Worm (Caenorhabditis elegans): ENCODE measurements around the gene W03C9.1.
A peak's percentile ranks its signal among the peaks of the same experiment; 100 is the strongest.

W03C9.1 gene

DNA sequence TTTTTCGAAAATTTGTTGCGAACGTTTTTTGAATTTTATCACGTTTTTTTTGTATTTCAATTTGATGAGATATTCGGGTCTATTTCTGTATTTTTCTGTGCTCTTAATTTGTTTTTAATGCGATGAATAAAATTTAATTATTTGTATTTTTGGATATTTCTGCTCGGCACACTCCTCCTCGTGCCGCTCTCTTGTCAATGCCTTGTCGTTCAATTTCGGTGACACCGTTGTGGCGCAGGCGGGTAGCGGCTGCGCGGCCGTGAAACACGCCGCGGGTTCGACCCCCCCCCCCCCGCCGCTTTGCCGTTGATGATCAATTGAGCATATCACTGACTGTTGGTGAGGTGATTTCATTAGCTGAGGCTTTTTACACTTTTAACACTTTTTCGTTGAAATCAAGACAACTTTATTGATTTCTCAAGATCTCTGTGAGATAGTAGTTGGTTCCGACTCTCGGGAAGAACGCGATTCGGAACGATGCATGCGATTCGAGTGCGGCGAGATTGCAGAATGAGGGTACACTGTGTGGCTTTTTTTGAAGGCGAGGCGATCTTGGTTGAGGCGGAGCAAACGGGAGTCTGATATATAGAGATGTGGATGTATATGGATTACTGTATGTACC is 1.2 kb downstream of the W03C9.1 start (continued):
- TF ChIP-seq egl-44 (GFP tag; IDR thresholded peaks at IDR 0.05) (peak; percentile 99), ceh-79 (tag; optimal IDR thresholded peaks at IDR 0.05) (peak; percentile 97), tbp1 (GFP tag; optimal IDR thresholded peaks at IDR 0.05) (peak; percentile 100), F52B5.7 (tag; optimal IDR thresholded peaks at IDR 0.05) (peak; percentile 99), nhr-27 (tag; optimal IDR thresholded peaks at IDR 0.05) (peak; percentile 99), hlh-26 (GFP tag; conservative IDR thresholded peaks at IDR 0.05) (peak; percentile 81; the same call in 1 of the 2 replicates), madf-10 (tag; optimal IDR thresholded peaks at IDR 0.05) (peak; percentile 92), F10E7.11 (tag; optimal IDR thresholded peaks at IDR 0.05) (peak; percentile 98), mcd-1 (GFP tag; IDR thresholded peaks at IDR 0.05) (peak; percentile 93), let-526 (GFP tag; IDR thresholded peaks at IDR 0.05) (peak; percentile 96), F57C9.4 (tag; optimal IDR thresholded peaks at IDR 0.05) (peak; percentile 92), ccch-3 (GFP tag; optimal IDR thresholded peaks at IDR 0.05) (peak; percentile 80), athp-1 (tag; optimal IDR thresholded peaks at IDR 0.05) (peak; percentile 98), bed-2 (GFP tag; IDR thresholded peaks at IDR 0.05) (peak; percentile 92), sea-2 (GFP tag; IDR thresholded peaks at IDR 0.05) (peak; percentile 96), efl-1 (GFP tag; optimal IDR thresholded peaks at IDR 0.05) (peak; percentile 49), unc-62 (GFP tag; optimal IDR thresholded peaks at IDR 0.05) (no peak), lsl-1 (GFP tag; optimal IDR thresholded peaks at IDR 0.05) (peak; percentile 86), nhr-179 (tag; optimal IDR thresholded peaks at IDR 0.05) (peak; percentile 83), chd-7 (tag; optimal IDR thresholded peaks at IDR 0.05) (peak; percentile 98), gei-17 (GFP tag; optimal IDR thresholded peaks at IDR 0.05) (peak; percentile 78), B0336.3 (GFP tag; IDR thresholded peaks at IDR 0.05) (peak; percentile 98), F49E8.2 (tag; optimal IDR thresholded peaks at IDR 0.05; ENCODE audit: insufficient read depth) (peak; percentile 89), hrde-1 (tag; optimal IDR thresholded peaks at IDR 0.05; ENCODE audit: borderline replicate concordance) (peak; percentile 97), dpl-1 (GFP tag; optimal IDR thresholded peaks at IDR 0.05) (peak; percentile 37), hsf-1 (GFP tag; IDR thresholded peaks at IDR 0.05) (peak; percentile 82), aptf-3 (GFP tag; IDR thresholded peaks at IDR 0.05) (peak; percentile 95), akir-1 (GFP tag; optimal IDR thresholded peaks at IDR 0.05) (peak; percentile 75), lsy-27 (tag; optimal IDR thresholded peaks at IDR 0.05; ENCODE audit: borderline replicate concordance, insufficient read depth) (peak; percentile 92), T07F8.4 (tag; optimal IDR thresholded peaks at IDR 0.05) (peak; percentile 95), repo-1 (tag; optimal IDR thresholded peaks at IDR 0.05) (peak; percentile 96), nfya-2 (GFP tag; IDR thresholded peaks at IDR 0.05) (0 out of 2 replicates have a peak, but pooled peaks have one; percentile 79), B0261.1 (tag; optimal IDR thresholded peaks at IDR 0.05) (peak; percentile 100), F23B12.7 (tag; optimal IDR thresholded peaks at IDR 0.05; ENCODE audit: insufficient read depth) (peak; percentile 82), snpc-4 (GFP tag; optimal IDR thresholded peaks at IDR 0.05) (peak; percentile 88), snpc-4 (tag; optimal IDR thresholded peaks at IDR 0.05) (peak; percentile 14 to 85 (median 78)), mes-4 (tag; optimal IDR thresholded peaks at IDR 0.05) (peak; percentile 95), lag-1 (GFP tag; IDR thresholded peaks at IDR 0.05) (peak; percentile 71; the same call in 1 of the 2 replicates), ztf-3 (GFP tag; optimal IDR thresholded peaks at IDR 0.05) (peak; percentile 84), ceh-100 (GFP tag; IDR thresholded peaks at IDR 0.05) (peak; percentile 89), T26A5.8 (tag; optimal IDR thresholded peaks at IDR 0.05) (peak; percentile 99), Y95B8A.8 (GFP tag; IDR thresholded peaks at IDR 0.05) (peak; percentile 94), ztf-25 (GFP tag; IDR thresholded peaks at IDR 0.05) (peak; percentile 99), atf-7 (tag; optimal IDR thresholded peaks at IDR 0.05) (peak; percentile 93), Y53G8AR.9 (GFP tag; conservative IDR thresholded peaks at IDR 0.05) (peak; percentile 88), attf-3 (GFP tag; conservative IDR thresholded peaks at IDR 0.05) (peak; percentile 85), C17E4.6 (GFP tag; IDR thresholded peaks at IDR 0.05) (peak; percentile 95), lin-26 (GFP tag; IDR thresholded peaks at IDR 0.05) (peak; percentile 100)

All from whole organism, young adult.